In the genomic region with DNA sequence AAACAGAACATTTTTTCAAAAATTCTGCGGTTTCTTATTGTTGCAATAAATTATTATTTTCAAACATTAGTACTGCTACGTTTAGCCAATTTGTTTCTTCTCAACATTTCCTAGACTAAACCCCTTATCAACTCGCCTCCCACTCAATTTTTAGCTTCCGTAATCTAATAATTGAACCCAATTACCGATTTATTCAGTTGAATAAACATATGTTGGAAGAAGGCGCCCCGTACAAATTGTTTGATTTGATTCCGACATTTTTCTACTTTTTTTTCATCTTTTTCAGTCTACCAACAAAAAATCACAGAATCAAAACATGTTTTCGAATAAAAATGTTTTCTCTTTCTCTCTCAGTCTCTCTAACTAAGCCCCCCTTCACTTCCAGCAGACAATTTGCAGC, we compare ENCODE assay signal across 4 worm cellular contexts.
A peak's percentile ranks its signal among the peaks of the same experiment; 100 is the strongest.
TF ChIP-seq lines count a peak whose summit lies in the region.

No protein-coding gene starts in this region.

TF ChIP-seq in whole organism, L1 larva, 84 proteins besides CTCF, POLR2A, EP300 and RAD21:
- TF ChIP-seq nhr-237 (tag; optimal IDR thresholded peaks at IDR 0.05; lab: Kevin White, UChicago) (no peak), fkh-4 (tag; optimal IDR thresholded peaks at IDR 0.05; lab: Kevin White, UChicago; ENCODE audit: borderline replicate concordance) (no peak), unc-130 (tag; optimal IDR thresholded peaks at IDR 0.05; lab: Kevin White, UChicago) (no peak), nhr-47 (tag; optimal IDR thresholded peaks at IDR 0.05; lab: Kevin White, UChicago) (peak; percentile 29), ceh-8 (GFP tag; optimal IDR thresholded peaks at IDR 0.05; lab: Kevin White, UChicago) (peak; percentile 68), nhr-90 (tag; optimal IDR thresholded peaks at IDR 0.05; lab: Kevin White, UChicago; ENCODE audit: poor library complexity) (no peak), fkh-10 (GFP tag; optimal IDR thresholded peaks at IDR 0.05; lab: Kevin White, UChicago) (no peak), alr-1 (tag; optimal IDR thresholded peaks at IDR 0.05; lab: Kevin White, UChicago; ENCODE audit: borderline replicate concordance) (no peak), aha-1 (tag; optimal IDR thresholded peaks at IDR 0.05; lab: Kevin White, UChicago) (no peak), hlh-4 (tag; optimal IDR thresholded peaks at IDR 0.05; lab: Kevin White, UChicago) (no peak), lin-14 (GFP tag; optimal IDR thresholded peaks at IDR 0.05; lab: Kevin White, UChicago) (peak; percentile 51), mab-9 (GFP tag; IDR thresholded peaks at IDR 0.05; lab: Robert Waterston, UW) (no peak)

TF ChIP-seq in whole organism, L4 larva, 104 proteins besides CTCF, POLR2A, EP300 and RAD21:
- TF ChIP-seq ces-1 (GFP tag; optimal IDR thresholded peaks at IDR 0.05; lab: Kevin White, UChicago) = peak; percentile 75
- TF ChIP-seq spr-3 (GFP tag; optimal IDR thresholded peaks at IDR 0.05; lab: Kevin White, UChicago) = no peak
- no peak for TF ChIP-seq attf-4 (tag; optimal IDR thresholded peaks at IDR 0.05; lab: Kevin White, UChicago)

TF ChIP-seq in whole organism, late embryonic, 69 proteins besides CTCF, POLR2A, EP300 and RAD21:
- peak; percentile 85 for TF ChIP-seq unc-42 (tag; optimal IDR thresholded peaks at IDR 0.05; lab: Kevin White, UChicago)
- no peak for TF ChIP-seq ama-1 (optimal IDR thresholded peaks at IDR 0.05; lab: Kevin White, UChicago)
- TF ChIP-seq sox-2 (GFP tag; IDR thresholded peaks at IDR 0.05; lab: Robert Waterston, UW) = no peak

TF ChIP-seq in whole organism, mixed stage, embryonic, 35 proteins besides CTCF, POLR2A, EP300 and RAD21:
- TF ChIP-seq ces-1 (GFP tag; optimal IDR thresholded peaks at IDR 0.05; lab: Kevin White, UChicago) (peak; percentile 66), zip-8 (tag; optimal IDR thresholded peaks at IDR 0.05; lab: Kevin White, UChicago) (no peak)
